Worm (Caenorhabditis elegans): Measurements from ENCODE around the gene mys-1.

DNA sequence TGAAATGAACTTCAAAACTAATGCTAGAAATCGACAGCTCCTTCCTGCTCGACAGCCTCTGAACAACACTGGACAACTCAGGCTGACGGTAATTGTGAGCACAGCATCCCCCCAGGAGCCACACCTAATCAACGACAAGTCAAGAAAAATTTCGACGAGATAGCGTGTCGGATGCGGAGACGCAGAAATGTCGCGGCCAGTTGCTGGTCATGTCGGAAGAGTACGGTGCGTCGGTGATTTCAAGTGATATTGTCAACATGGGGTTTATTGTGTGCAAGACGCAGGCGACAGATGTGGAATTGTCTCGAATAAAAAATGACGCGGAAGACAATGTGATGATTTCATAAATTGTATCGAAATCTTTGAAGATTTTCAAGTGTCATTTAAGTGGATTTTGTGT lies 48.0 kb downstream of the mys-1 start, which contains the start of gene twk-11:
- TF ChIP-seq ztf-16 (tag; optimal IDR thresholded peaks at IDR 0.05) (no peak), ceh-24 (tag; optimal IDR thresholded peaks at IDR 0.05) (no peak), tbx-2 (tag; optimal IDR thresholded peaks at IDR 0.05) (no peak), lin-11 (tag; optimal IDR thresholded peaks at IDR 0.05) (no peak), pqm-1 (tag; optimal IDR thresholded peaks at IDR 0.05) (no peak), ama-1 (optimal IDR thresholded peaks at IDR 0.05) (no peak)
